Worm (Caenorhabditis elegans) whole organism, L4 larva: ENCODE data around the gene srh-73.

ENCODE experiments used
- ama-1 ChIP-seq: fragments of 150-350 bp; optimal IDR thresholded peaks from 2 replicates; lab custom pipeline; 2014; ENCODE audit warnings: inconsistent platforms, mixed read lengths
- ceh-62 ChIP-seq: sonication (generic microtip); optimal IDR thresholded peaks from 2 replicates; lab custom pipeline; 2017; ENCODE audit warnings: missing biosample characterization, missing genetic modification characterization
- ceh-82 ChIP-seq: sonication (generic microtip); optimal IDR thresholded peaks from 2 replicates; lab custom pipeline; 2017; ENCODE audit warnings: missing biosample characterization, missing genetic modification characterization
- ctbp-1 ChIP-seq: fragments of 200-800 bp; sonication (Bioruptor generic); IDR thresholded peaks from 2 replicates; pipeline ENCODE4 v1.3.6; 2022; ENCODE audit warnings: missing genetic modification reagents, missing genetic modification characterization, missing compliant biosample characterization
- fkh-10 ChIP-seq: fragments of 150-350 bp; optimal IDR thresholded peaks from 2 replicates; lab custom pipeline; 2014; ENCODE audit warnings: missing biosample characterization, missing genetic modification reagents, missing genetic modification characterization
- lir-3 ChIP-seq: sonication (generic microtip); optimal IDR thresholded peaks from 2 replicates; lab custom pipeline; 2016; ENCODE audit warnings: mild to moderate bottlenecking, missing genetic modification characterization, missing compliant biosample characterization
- nhr-237 ChIP-seq: sonication (generic microtip); optimal IDR thresholded peaks from 2 replicates; lab custom pipeline; 2017; ENCODE audit warnings: missing biosample characterization, missing genetic modification characterization
- nhr-76 ChIP-seq: fragments of 150-350 bp; optimal IDR thresholded peaks from 2 replicates; lab custom pipeline; 2014; ENCODE audit warnings: missing biosample characterization, missing genetic modification characterization
- nhr-77 ChIP-seq: fragments of 150-350 bp; optimal IDR thresholded peaks from 2 replicates; lab custom pipeline; 2014; ENCODE audit warnings: missing biosample characterization, missing genetic modification characterization
- unc-39 ChIP-seq: sonication (generic microtip); optimal IDR thresholded peaks from 2 replicates; lab custom pipeline; 2017; ENCODE audit warnings: missing biosample characterization, missing genetic modification characterization
- unc-62 ChIP-seq, 3 experiments: fragments of 150-350 bp in 1 of 3; sonication (generic microtip); optimal IDR thresholded peaks in 2 of 3; peaks in 1 of 3; 1 replicate in 1 of 3; 2 replicates in 2 of 3; lab custom pipeline; 2014 to 2017; ENCODE audit warnings: missing biosample characterization in 3 of 3, missing genetic modification characterization in 3 of 3, missing genetic modification reagents in 3 of 3, missing genotype in 1 of 3
- zag-1 ChIP-seq: fragments of 150-350 bp; optimal IDR thresholded peaks from 2 replicates; lab custom pipeline; 2014; ENCODE audit warnings: missing biosample characterization, missing genetic modification characterization

DNA sequence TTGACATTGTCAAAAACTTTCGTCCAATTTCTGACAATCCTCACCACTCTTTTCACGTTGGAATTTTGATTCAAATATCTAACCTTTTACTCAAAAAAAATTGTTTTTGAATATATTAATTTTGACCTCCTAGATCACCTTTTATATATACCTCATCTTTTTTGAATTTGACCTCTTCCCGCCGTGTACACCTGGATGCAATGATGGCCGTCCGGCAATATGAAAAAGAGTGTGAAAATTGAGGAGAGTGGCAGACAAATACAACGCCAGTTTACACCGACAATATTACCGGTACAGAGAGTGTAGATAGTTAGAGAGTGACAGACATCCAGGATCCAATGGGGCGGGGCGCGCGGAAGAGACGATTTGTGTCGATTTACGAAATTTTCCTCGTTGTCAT is 7.7 kb downstream of the srh-73 start, which contains the start of gene ceh-99:
- TF ChIP-seq unc-39 (no peak), nhr-77 (tag; lab: Kevin White, UChicago) (no peak), unc-62 (GFP tag; optimal IDR thresholded peaks at IDR 0.05 in 1 of 2; lab: Kevin White, UChicago) (no peak), unc-62 (tag; optimal IDR thresholded peaks at IDR 0.05; lab: Kevin White, UChicago) (no peak), ctbp-1 (no peak), fkh-10 (no peak), nhr-76 (tag; lab: Kevin White, UChicago) (no peak), ama-1 (lab: Kevin White, UChicago) (no peak), ceh-62 (tag; lab: Kevin White, UChicago) (no peak), zag-1 (tag; lab: Kevin White, UChicago) (no peak), nhr-237 (tag; lab: Kevin White, UChicago) (no peak), lir-3 (tag; lab: Kevin White, UChicago) (no peak), ceh-82 (tag; lab: Kevin White, UChicago) (no peak)
